Fruit fly (Drosophila melanogaster) S2 (cell line): Measurements from ENCODE around the gene Tim13.

Experiments used
- CG8478 ChIP-seq: fragments of >200 bp; optimal IDR thresholded peaks from 2 replicates; lab custom pipeline; 2018
- CTCF ChIP-seq, 2 experiments: fragments of >200 bp; optimal IDR thresholded peaks; 2 replicates each; lab custom pipeline; 2018

DNA sequence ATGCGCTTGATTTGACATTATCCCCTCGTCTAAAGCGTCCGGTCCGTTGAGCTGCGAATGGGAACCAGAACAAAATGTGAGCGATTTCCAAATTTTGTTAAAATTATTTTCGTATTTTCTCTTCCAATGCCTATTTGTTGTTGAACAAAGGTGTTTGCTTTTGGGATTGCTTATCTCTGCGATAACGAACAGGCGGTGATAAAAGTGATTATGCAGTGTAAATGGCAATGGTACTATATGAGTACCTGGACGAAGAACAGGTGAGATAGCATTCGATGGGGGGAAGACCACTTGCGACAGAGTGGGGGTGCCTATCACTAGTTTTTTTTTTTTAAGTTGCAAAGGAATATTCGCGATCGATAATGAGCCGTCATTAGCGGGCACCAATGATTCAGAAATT is 13.9 kb upstream of the Tim13 start:
- no peak for TF ChIP-seq CG8478 (lab: Kevin White, UChicago)
- TF ChIP-seq CTCF (optimal IDR thresholded peaks at IDR 0.05; lab: Kevin White, UChicago) = no peak
